Worm (Caenorhabditis elegans) whole organism, L1 larva: Measurements from ENCODE around the gene D2096.9.

Experiments used
- ceh-63 ChIP-seq: fragments of 200-800 bp; sonication (Bioruptor generic); optimal IDR thresholded peaks from 2 replicates; lab custom pipeline; 2018; ENCODE audit warnings: mild to moderate bottlenecking, missing genetic modification characterization, missing compliant biosample characterization
- fos-1 ChIP-seq: fragments of 150-350 bp; optimal IDR thresholded peaks from 2 replicates; lab custom pipeline; 2014; ENCODE audit warnings: missing biosample characterization, missing genetic modification characterization
- mdl-1 ChIP-seq, 2 experiments: fragments of 150-350 bp; optimal IDR thresholded peaks; 2 replicates each; lab custom pipeline; 2014 to 2017; ENCODE audit warnings: missing biosample characterization in 2 of 2, missing genetic modification characterization in 2 of 2, inconsistent platforms in 1 of 2
- nhr-11 ChIP-seq: fragments of 150-350 bp; optimal IDR thresholded peaks from 2 replicates; lab custom pipeline; 2014; ENCODE audit warnings: missing biosample characterization, missing genetic modification characterization
- nhr-12 ChIP-seq: sonication (generic microtip); optimal IDR thresholded peaks from 2 replicates; lab custom pipeline; 2017; ENCODE audit warnings: missing biosample characterization, missing genetic modification characterization
- nhr-77 ChIP-seq: fragments of 150-350 bp; optimal IDR thresholded peaks from 2 replicates; lab custom pipeline; 2014; ENCODE audit warnings: missing biosample characterization, missing genetic modification characterization
- rnt-1 ChIP-seq: sonication (generic microtip); optimal IDR thresholded peaks from 2 replicates; lab custom pipeline; 2016; ENCODE audit warnings: mild to moderate bottlenecking, missing genetic modification characterization, moderate library complexity, missing compliant biosample characterization
- vab-15 ChIP-seq: sonication (generic microtip); optimal IDR thresholded peaks from 2 replicates; lab custom pipeline; 2017; ENCODE audit warnings: missing genotype, mild to moderate bottlenecking, missing genetic modification characterization, missing compliant biosample characterization
- ztf-11 ChIP-seq, 2 experiments: sonication (generic microtip); optimal IDR thresholded peaks; 2 replicates each; lab custom pipeline; 2016 to 2017; ENCODE audit warnings: missing genetic modification characterization in 2 of 2, missing biosample characterization in 1 of 2, missing compliant biosample characterization in 1 of 2

DNA sequence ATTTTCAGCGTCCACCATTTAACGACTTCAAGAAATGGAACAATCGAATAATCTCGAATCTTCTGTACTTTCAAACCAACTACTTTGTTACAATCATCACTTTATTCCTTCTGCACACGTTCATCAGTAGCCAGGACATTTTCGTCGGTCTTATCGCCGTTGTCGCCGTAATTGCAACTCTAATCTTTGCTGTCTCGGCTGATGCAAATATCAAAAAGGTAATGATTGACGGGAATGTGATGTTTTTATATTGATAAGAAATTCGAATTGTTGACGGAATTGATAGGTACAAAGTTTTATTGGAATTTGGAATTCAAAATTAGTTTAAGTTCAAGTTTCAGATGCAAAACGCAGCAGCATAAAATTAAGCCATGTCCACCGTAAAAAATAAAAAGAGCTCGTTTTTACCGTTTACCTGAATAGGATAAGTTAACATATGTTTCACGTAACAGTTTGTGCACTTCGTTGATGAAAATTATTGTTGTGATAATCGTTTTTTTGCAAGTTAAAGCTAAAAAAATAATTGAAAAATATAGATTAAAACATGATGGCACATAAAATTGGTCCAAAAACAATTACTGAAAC, 2.2 kb downstream of the D2096.9 start:
- TF ChIP-seq nhr-11 (tag; lab: Kevin White, UChicago): no peak
- TF ChIP-seq fos-1 (tag; lab: Kevin White, UChicago): no peak
- no peak for TF ChIP-seq nhr-12
- TF ChIP-seq nhr-77 (tag; lab: Kevin White, UChicago): no peak
- no peak for TF ChIP-seq mdl-1 (tag; optimal IDR thresholded peaks at IDR 0.05; lab: Kevin White, UChicago)
- TF ChIP-seq ztf-11 (tag; optimal IDR thresholded peaks at IDR 0.05; lab: Kevin White, UChicago): no peak
- no peak for TF ChIP-seq rnt-1 (tag; lab: Kevin White, UChicago)
- no peak for TF ChIP-seq ceh-63 (GFP tag; lab: Kevin White, UChicago)
- TF ChIP-seq vab-15 (tag; lab: Kevin White, UChicago): no peak
